Fruit fly (Drosophila melanogaster) whole organism: Measurements from ENCODE around the gene Ack.

Source experiments
- CG8478 ChIP-seq: fragments of >200 bp; optimal IDR thresholded peaks from 2 replicates; lab custom pipeline; 2018; ENCODE audit warnings: inconsistent platforms
- Dll ChIP-seq: fragments of >200 bp; optimal IDR thresholded peaks from 2 replicates; lab custom pipeline; 2017
- psq ChIP-seq: fragments of >200 bp; optimal IDR thresholded peaks from 2 replicates; lab custom pipeline; 2017

DNA sequence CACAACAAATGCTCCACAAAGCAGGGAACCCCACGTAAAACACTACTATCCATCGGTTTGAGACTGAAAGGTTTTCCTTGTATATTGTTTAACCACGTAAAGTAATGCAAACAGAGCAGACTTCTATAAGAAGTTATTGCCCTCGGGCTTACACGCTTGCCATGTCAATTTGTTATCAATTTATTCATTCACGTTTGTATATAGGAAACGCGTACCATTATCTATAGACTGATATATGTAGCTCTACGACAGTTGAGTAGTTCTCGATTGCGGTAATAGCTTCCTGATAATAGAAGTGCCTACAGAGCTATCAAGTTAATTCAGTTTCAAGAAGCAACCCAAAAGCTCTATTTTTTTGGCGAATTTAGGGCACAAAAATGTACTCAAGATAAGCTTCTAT is 8.8 kb upstream of the Ack start:
- TF ChIP-seq CG8478 (lab: Kevin White, UChicago) (no peak), Dll (lab: Kevin White, UChicago) (no peak), psq (lab: Kevin White, UChicago) (no peak)
